Worm (Caenorhabditis elegans): ENCODE measurements around the gene srx-16.

ce11 chrV:6991771-6992170 lies 15.6 kb downstream of the srx-16 start, which contains the start of gene nhr-162:
- TF ChIP-seq W03F9.2 (tag; optimal IDR thresholded peaks at IDR 0.05) (no peak), him-1 (tag; optimal IDR thresholded peaks at IDR 0.05) (no peak)

All from whole organism, L4/young adult.